Fruit fly (Drosophila melanogaster) whole organism, prepupa: ENCODE data around the gene VhaAC45RP.

Source experiments
- Blimp-1 ChIP-seq: fragments of 200-800 bp; sonication (Bioruptor generic); optimal IDR thresholded peaks from 3 replicates; lab custom pipeline; 2017; ENCODE audit warnings: missing biosample characterization, missing genetic modification characterization, mild to moderate bottlenecking, moderate library complexity, missing genetic modification reagents
- CG10669 ChIP-seq: fragments of 200-800 bp; sonication (Bioruptor generic); optimal IDR thresholded peaks from 3 replicates; lab custom pipeline; 2018; ENCODE audit warnings: missing biosample characterization, mild to moderate bottlenecking, missing genetic modification characterization, moderate library complexity
- CG11902 ChIP-seq: fragments of 200-800 bp; sonication (Bioruptor generic); optimal IDR thresholded peaks from 3 replicates; lab custom pipeline; 2016; ENCODE audit warnings: missing biosample characterization, missing genetic modification characterization
- CG15336 ChIP-seq: fragments of 200-800 bp; sonication (Bioruptor generic); IDR thresholded peaks from 2 replicates; pipeline ENCODE4 v1.3.6; 2022; ENCODE audit warnings: missing biosample characterization, missing genetic modification characterization
- CG1621 ChIP-seq: fragments of 200-800 bp; sonication (Bioruptor generic); optimal IDR thresholded peaks from 3 replicates; lab custom pipeline; 2018; ENCODE audit warnings: missing biosample characterization, mild to moderate bottlenecking, missing genetic modification characterization
- CG16779 ChIP-seq: fragments of 200-800 bp; sonication (Bioruptor generic); optimal IDR thresholded peaks from 3 replicates; lab custom pipeline; 2017; ENCODE audit warnings: missing biosample characterization, mild to moderate bottlenecking, missing genetic modification characterization
- CG3032 ChIP-seq: fragments of 200-800 bp; optimal IDR thresholded peaks from 2 replicates; lab custom pipeline; 2019; ENCODE audit warnings: missing biosample characterization, mild to moderate bottlenecking, missing genetic modification characterization, moderate library complexity
- CG31627 ChIP-seq: fragments of 200-800 bp; sonication (Bioruptor generic); optimal IDR thresholded peaks from 3 replicates; lab custom pipeline; 2016; ENCODE audit warnings: missing biosample characterization, missing genetic modification characterization
- CG32006 ChIP-seq: fragments of 200-800 bp; sonication (Bioruptor generic); optimal IDR thresholded peaks from 3 replicates; lab custom pipeline; 2017; ENCODE audit warnings: missing biosample characterization, mild to moderate bottlenecking, missing genetic modification characterization
- CG34406 ChIP-seq: fragments of 200-800 bp; sonication (Bioruptor generic); optimal IDR thresholded peaks from 3 replicates; lab custom pipeline; 2016; ENCODE audit warnings: missing biosample characterization, missing genetic modification characterization
- CG3919 ChIP-seq: fragments of 200-800 bp; sonication (Bioruptor generic); optimal IDR thresholded peaks from 3 replicates; lab custom pipeline; 2016; ENCODE audit warnings: missing biosample characterization, missing genetic modification characterization
- CG4318 ChIP-seq: fragments of 200-800 bp; sonication (Bioruptor generic); optimal IDR thresholded peaks from 3 replicates; lab custom pipeline; 2017; ENCODE audit warnings: missing biosample characterization, mild to moderate bottlenecking, missing genetic modification characterization
- CG6276 ChIP-seq: fragments of 200-800 bp; sonication (Bioruptor generic); optimal IDR thresholded peaks from 2 replicates; lab custom pipeline; 2017; ENCODE audit warnings: missing biosample characterization, mild to moderate bottlenecking, missing genetic modification characterization
- CG6792 ChIP-seq: fragments of 200-800 bp; sonication (Bioruptor generic); optimal IDR thresholded peaks from 3 replicates; lab custom pipeline; 2016; ENCODE audit warnings: missing biosample characterization, missing genetic modification characterization
- CG6808 ChIP-seq: fragments of 200-800 bp; sonication (Bioruptor generic); optimal IDR thresholded peaks from 3 replicates; lab custom pipeline; 2017; ENCODE audit warnings: missing biosample characterization, missing genetic modification characterization, mild to moderate bottlenecking, moderate library complexity, missing genetic modification reagents
- CG6854 ChIP-seq: fragments of 200-800 bp; sonication (Bioruptor generic); optimal IDR thresholded peaks from 2 replicates; lab custom pipeline; 2017; ENCODE audit warnings: missing biosample characterization, mild to moderate bottlenecking, missing genetic modification characterization
- CG9139 ChIP-seq: fragments of 200-800 bp; sonication (Bioruptor generic); optimal IDR thresholded peaks from 3 replicates; lab custom pipeline; 2017; ENCODE audit warnings: missing biosample characterization, mild to moderate bottlenecking, missing genetic modification characterization
- Eip75B ChIP-seq: fragments of 200-800 bp; sonication (Bioruptor generic); optimal IDR thresholded peaks from 3 replicates; lab custom pipeline; 2016; ENCODE audit warnings: missing biosample characterization, missing genetic modification characterization
- Eip78C ChIP-seq: fragments of 200-800 bp; sonication (Bioruptor generic); peaks from one replicate; lab custom pipeline; 2016; ENCODE audit warnings: missing biosample characterization, missing genetic modification characterization
- Eip93F ChIP-seq: fragments of 200-800 bp; sonication (Bioruptor generic); optimal IDR thresholded peaks from 2 replicates; lab custom pipeline; 2016; ENCODE audit warnings: missing biosample characterization, mild to moderate bottlenecking, missing genetic modification characterization
- Ets21C ChIP-seq: fragments of 200-800 bp; sonication (Bioruptor generic); optimal IDR thresholded peaks from 3 replicates; lab custom pipeline; 2016; ENCODE audit warnings: missing biosample characterization, missing genetic modification characterization
- Gug ChIP-seq: fragments of 200-800 bp; sonication (Bioruptor generic); IDR thresholded peaks from 2 replicates; pipeline ENCODE4 v1.3.6; 2022; ENCODE audit warnings: missing biosample characterization, missing genetic modification characterization
- Hr38 ChIP-seq: sonication (Bioruptor generic); optimal IDR thresholded peaks from 2 replicates; lab custom pipeline; 2016; ENCODE audit warnings: missing biosample characterization, missing genetic modification characterization
- Hr4 ChIP-seq: fragments of 200-800 bp; sonication (Bioruptor generic); optimal IDR thresholded peaks from 3 replicates; lab custom pipeline; 2016; ENCODE audit warnings: missing biosample characterization, missing genetic modification characterization
- Lpt ChIP-seq: fragments of 200-800 bp; sonication (Bioruptor generic); optimal IDR thresholded peaks from 3 replicates; lab custom pipeline; 2016; ENCODE audit warnings: missing biosample characterization, missing genetic modification characterization
- Met ChIP-seq: fragments of 200-800 bp; sonication (Bioruptor generic); optimal IDR thresholded peaks from 3 replicates; lab custom pipeline; 2016; ENCODE audit warnings: missing biosample characterization, missing genetic modification characterization
- OdsH ChIP-seq: fragments of 200-800 bp; sonication (Bioruptor generic); optimal IDR thresholded peaks from 3 replicates; lab custom pipeline; 2016; ENCODE audit warnings: missing biosample characterization, missing genetic modification characterization
- Sox102F ChIP-seq: fragments of 200-800 bp; sonication (Bioruptor generic); optimal IDR thresholded peaks from 2 replicates; lab custom pipeline; 2016; ENCODE audit warnings: missing biosample characterization, mild to moderate bottlenecking, missing genetic modification characterization
- Sox15 ChIP-seq: fragments of 200-800 bp; sonication (Bioruptor generic); optimal IDR thresholded peaks from 3 replicates; lab custom pipeline; 2016; ENCODE audit warnings: missing biosample characterization, missing genetic modification characterization
- achi ChIP-seq: fragments of 200-800 bp; sonication (Bioruptor generic); optimal IDR thresholded peaks from 3 replicates; lab custom pipeline; 2016; ENCODE audit warnings: missing biosample characterization, missing genetic modification characterization
- acj6 ChIP-seq: fragments of 200-800 bp; sonication (Bioruptor generic); optimal IDR thresholded peaks from 3 replicates; lab custom pipeline; 2016; ENCODE audit warnings: missing biosample characterization, missing genetic modification characterization
- dac ChIP-seq: fragments of 200-800 bp; sonication (Bioruptor generic); optimal IDR thresholded peaks from 2 replicates; lab custom pipeline; 2017; ENCODE audit warnings: missing biosample characterization, mild to moderate bottlenecking, missing genetic modification characterization
- dsx ChIP-seq: fragments of 200-800 bp; optimal IDR thresholded peaks from 3 replicates; lab custom pipeline; 2019; ENCODE audit warnings: missing biosample characterization, mild to moderate bottlenecking, missing genetic modification characterization, moderate library complexity; ENCODE audit not compliant: poor library complexity, severe bottlenecking
- eg ChIP-seq: fragments of 200-800 bp; sonication (Bioruptor generic); IDR thresholded peaks from 3 replicates; pipeline ENCODE4 v1.3.6; 2022; ENCODE audit warnings: missing biosample characterization, missing genetic modification characterization
- fd59A ChIP-seq: fragments of 200-800 bp; sonication (Bioruptor generic); optimal IDR thresholded peaks from 2 replicates; lab custom pipeline; 2017; ENCODE audit warnings: missing biosample characterization, mild to moderate bottlenecking, missing genetic modification characterization, missing genetic modification reagents
- fd85E ChIP-seq: fragments of 200-800 bp; sonication (Bioruptor generic); optimal IDR thresholded peaks from 3 replicates; lab custom pipeline; 2016; ENCODE audit warnings: missing biosample characterization, missing genetic modification characterization
- fkh ChIP-seq: fragments of 200-800 bp; sonication (Bioruptor generic); optimal IDR thresholded peaks from 3 replicates; lab custom pipeline; 2017; ENCODE audit warnings: missing biosample characterization, mild to moderate bottlenecking, missing genetic modification characterization, moderate library complexity
- lz ChIP-seq: fragments of 200-800 bp; sonication (Bioruptor generic); optimal IDR thresholded peaks from 3 replicates; lab custom pipeline; 2016; ENCODE audit warnings: missing biosample characterization, missing genetic modification characterization
- salr ChIP-seq, 2 experiments: fragments of 200-800 bp; sonication (Bioruptor generic); optimal IDR thresholded peaks; 3 replicates each; lab custom pipeline; 2016 to 2018; ENCODE audit warnings: missing biosample characterization in 2 of 2, missing genetic modification characterization in 2 of 2, mild to moderate bottlenecking in 1 of 2
- spab ChIP-seq: fragments of 200-800 bp; sonication (Bioruptor generic); optimal IDR thresholded peaks from 2 replicates; lab custom pipeline; 2017; ENCODE audit warnings: missing biosample characterization, mild to moderate bottlenecking, missing genetic modification characterization, missing genetic modification reagents
- ss ChIP-seq, 2 experiments: fragments of 200-800 bp; sonication (Bioruptor generic); optimal IDR thresholded peaks; 2 replicates in 1 of 2; 3 replicates in 1 of 2; lab custom pipeline; 2017 to 2018; ENCODE audit warnings: mild to moderate bottlenecking in 2 of 2, missing biosample characterization in 2 of 2, missing genetic modification characterization in 2 of 2, moderate library complexity in 1 of 2
- svp ChIP-seq: fragments of 200-800 bp; sonication (Bioruptor generic); peaks from one replicate; lab custom pipeline; 2016; ENCODE audit warnings: missing biosample characterization, missing genetic modification characterization
- topi ChIP-seq: fragments of 200-800 bp; sonication (Bioruptor generic); optimal IDR thresholded peaks from 3 replicates; lab custom pipeline; 2016; ENCODE audit warnings: missing biosample characterization, missing genetic modification characterization
- vri ChIP-seq: fragments of 200-800 bp; sonication (Bioruptor generic); optimal IDR thresholded peaks from 3 replicates; lab custom pipeline; 2016; ENCODE audit warnings: missing biosample characterization, mild to moderate bottlenecking, missing genetic modification characterization

The VhaAC45RP gene

DNA sequence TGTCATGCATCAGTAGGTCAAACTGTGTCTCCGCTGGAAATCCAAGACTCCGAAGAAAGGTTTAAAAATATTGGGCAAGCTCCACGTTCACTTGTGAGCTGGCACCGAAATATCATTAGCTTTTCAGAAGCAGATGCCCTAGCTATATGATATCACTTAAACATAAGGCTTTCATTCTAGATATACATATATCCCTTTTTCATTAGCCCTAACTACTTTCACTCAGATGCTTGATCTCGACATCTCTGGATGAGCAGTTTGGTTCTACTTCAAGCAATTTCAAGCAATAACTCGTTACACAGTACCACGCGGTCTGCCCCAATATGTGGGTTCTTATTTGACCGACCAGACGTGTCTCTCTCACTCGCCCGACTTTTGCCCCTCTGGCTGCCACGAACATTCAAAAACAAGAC, 25.2 kb upstream of the VhaAC45RP start (continued):
- peak; percentile 71 for TF ChIP-seq CG34406
- TF ChIP-seq OdsH (GFP tag; lab: Kevin White, UChicago) = peak; percentile 67
- TF ChIP-seq fd85E (GFP tag; lab: Kevin White, UChicago) = no peak
- peak; percentile 12 for TF ChIP-seq CG3032 (tag; lab: Kevin White, UChicago)
- peak; percentile 1 for TF ChIP-seq CG16779
- TF ChIP-seq fd59A (GFP tag; lab: Kevin White, UChicago) = peak; percentile 44
- peak; percentile 58 to 59 for TF ChIP-seq ss (GFP tag; optimal IDR thresholded peaks at IDR 0.05; lab: Kevin White, UChicago)
- TF ChIP-seq Hr4 = peak; percentile 1
- peak; percentile 76 for TF ChIP-seq CG32006 (GFP tag; lab: Kevin White, UChicago)
- peak; percentile 62 for TF ChIP-seq CG3919 (GFP tag; lab: Kevin White, UChicago)
- no peak for TF ChIP-seq dsx (GFP tag; lab: Kevin White, UChicago)
- peak; percentile 69 for TF ChIP-seq Met (GFP tag; lab: Kevin White, UChicago)
- TF ChIP-seq svp (GFP tag; lab: Kevin White, UChicago) = peak; percentile 95
- TF ChIP-seq Sox102F (GFP tag; lab: Kevin White, UChicago) = peak; percentile 73
- no peak for TF ChIP-seq CG15336
- no peak for TF ChIP-seq CG1621 (tag; lab: Kevin White, UChicago)
- no peak for TF ChIP-seq CG6854 (GFP tag; lab: Kevin White, UChicago)
- TF ChIP-seq Eip78C (GFP tag; lab: Kevin White, UChicago) = peak; percentile 94
- TF ChIP-seq CG31627 (GFP tag; lab: Kevin White, UChicago) = peak; percentile 84

DNA sequence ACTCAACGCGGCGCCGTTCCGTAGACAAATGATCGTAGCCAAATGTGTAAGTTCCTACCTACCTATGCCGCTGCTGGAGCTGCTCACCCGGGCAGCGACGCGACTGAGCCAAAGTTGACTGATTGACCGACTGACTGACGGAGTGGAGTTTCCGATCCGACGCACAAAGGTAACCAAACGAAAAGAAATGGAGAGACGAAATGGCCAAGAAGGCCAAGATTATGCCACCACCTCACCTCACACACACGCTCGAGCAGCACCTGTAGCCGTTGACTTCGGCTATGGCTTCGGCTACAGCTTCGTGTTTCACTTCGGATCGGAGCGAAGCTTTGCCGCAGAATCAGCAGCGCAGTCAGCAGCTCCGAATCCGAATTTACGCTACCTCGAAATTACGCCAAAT, 24.8 kb upstream of the VhaAC45RP start, which contains the start of gene CG9747:
CG9747 (minus strand) TSS at position 206 of the 400 bp plus-strand sequence.
- TF ChIP-seq spab (GFP tag; lab: Kevin White, UChicago) (no peak), CG6854 (GFP tag; lab: Kevin White, UChicago) (peak; percentile 35), dsx (GFP tag; lab: Kevin White, UChicago) (no peak), Eip75B (GFP tag; lab: Kevin White, UChicago) (no peak), Hr4 (no peak), fkh (GFP tag; lab: Kevin White, UChicago) (peak; percentile 18), CG6792 (GFP tag; lab: Kevin White, UChicago) (no peak), CG11902 (GFP tag; lab: Kevin White, UChicago) (no peak), CG10669 (GFP tag; lab: Kevin White, UChicago) (no peak), svp (GFP tag; lab: Kevin White, UChicago) (no peak)
- TF ChIP-seq, all 60 proteins: peak for 2

DNA sequence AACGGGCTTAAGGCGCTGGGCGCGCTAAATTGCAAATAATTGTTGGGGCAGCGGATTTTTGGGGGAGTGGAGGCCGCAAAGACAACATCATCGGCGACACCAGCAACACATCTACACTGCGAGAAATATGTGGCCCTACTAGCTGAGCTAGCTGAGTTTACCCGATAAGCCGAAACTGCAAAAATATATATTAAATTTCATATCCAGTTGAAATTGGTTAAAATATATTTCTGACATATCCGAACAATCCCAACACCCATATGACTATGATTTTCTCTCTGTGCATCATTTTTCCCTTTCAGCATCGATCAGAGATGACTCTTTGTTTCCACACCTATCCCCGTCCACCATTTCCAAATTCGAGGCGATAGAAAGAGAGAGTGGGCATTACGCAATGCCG, 23.6 kb upstream of the VhaAC45RP start:
- TF ChIP-seq Gug (GFP tag; lab: Robert Waterston, UW) (0 out of 2 replicates have a peak, but pooled peaks have one; percentile 29), lz (GFP tag; lab: Kevin White, UChicago) (peak; percentile 70), Blimp-1 (GFP tag; lab: Kevin White, UChicago) (peak; percentile 21), CG1621 (tag; lab: Kevin White, UChicago) (peak; percentile 53), topi (GFP tag; lab: Kevin White, UChicago) (peak; percentile 69), Lpt (GFP tag; lab: Kevin White, UChicago) (no peak), CG34406 (peak; percentile 75), fd59A (GFP tag; lab: Kevin White, UChicago) (peak; percentile 39), spab (GFP tag; lab: Kevin White, UChicago) (peak; percentile 49), Ets21C (GFP tag; lab: Kevin White, UChicago) (peak; percentile 57), CG6854 (GFP tag; lab: Kevin White, UChicago) (peak; percentile 16), Eip78C (GFP tag; lab: Kevin White, UChicago) (peak; percentile 91), CG16779 (no peak), CG9139 (peak; percentile 31), CG3919 (GFP tag; lab: Kevin White, UChicago) (peak; percentile 76), eg (peak; percentile 73; the same call in 2 of the 3 replicates), Eip93F (GFP tag; lab: Kevin White, UChicago) (peak; percentile 19), Sox15 (peak; percentile 70), vri (GFP tag; lab: Kevin White, UChicago) (peak; percentile 58), CG6276 (GFP tag; lab: Kevin White, UChicago) (no peak), CG4318 (GFP tag; lab: Kevin White, UChicago) (peak; percentile 4), CG31627 (GFP tag; lab: Kevin White, UChicago) (peak; percentile 76), CG6808 (GFP tag; lab: Kevin White, UChicago) (peak; percentile 58), salr (GFP tag; optimal IDR thresholded peaks at IDR 0.05; lab: Kevin White, UChicago) (peak in 1 of 2 experiments; percentile 33), achi (GFP tag; lab: Kevin White, UChicago) (peak; percentile 64), CG3032 (tag; lab: Kevin White, UChicago) (peak; percentile 63), acj6 (GFP tag; lab: Kevin White, UChicago) (peak; percentile 73), dsx (GFP tag; lab: Kevin White, UChicago) (peak; percentile 45), Hr4 (peak; percentile 44), dac (GFP tag; lab: Kevin White, UChicago) (no peak), CG10669 (GFP tag; lab: Kevin White, UChicago) (peak; percentile 61), Hr38 (GFP tag; lab: Kevin White, UChicago) (no peak), fd85E (GFP tag; lab: Kevin White, UChicago) (peak; percentile 8)
